Worm (Caenorhabditis elegans) whole organism, mixed stage, embryonic: ENCODE data around the gene M03A1.8.

ENCODE experiments used
- nhr-2 ChIP-seq: fragments of 150-350 bp; optimal IDR thresholded peaks from 2 replicates; lab custom pipeline; 2014; ENCODE audit warnings: missing biosample characterization, missing genetic modification characterization
- unc-62 ChIP-seq: fragments of 150-350 bp; optimal IDR thresholded peaks from 2 replicates; lab custom pipeline; 2014; ENCODE audit warnings: missing biosample characterization, missing genetic modification reagents, missing genetic modification characterization

DNA sequence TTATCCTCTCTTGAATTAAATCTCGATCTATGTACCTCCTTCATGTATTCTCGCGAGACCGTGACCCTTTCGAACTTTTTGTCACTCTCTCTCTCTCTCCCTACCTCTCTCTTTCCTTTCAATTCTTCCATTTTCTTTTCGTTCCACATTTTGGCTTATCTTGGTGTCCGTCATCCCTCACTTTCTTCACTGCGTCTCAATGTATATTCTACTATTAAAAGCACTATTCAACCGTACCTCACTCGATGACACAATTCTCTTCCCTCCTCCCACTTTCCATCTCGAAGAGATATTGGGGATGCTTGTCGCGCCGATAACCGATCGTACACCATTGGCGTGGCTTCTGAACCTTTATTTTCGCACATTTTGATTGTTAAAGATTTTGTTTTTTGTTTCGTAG, 49.5 kb upstream of the M03A1.8 start:
- TF ChIP-seq nhr-2 (no peak), unc-62 (GFP tag; lab: Kevin White, UChicago) (no peak)
